Fruit fly (Drosophila melanogaster) whole organism, embryonic: ENCODE measurements around the gene SCCRO.

ENCODE experiments used
- Asciz ChIP-seq: fragments of 200-800 bp; sonication (Bioruptor generic); optimal IDR thresholded peaks from 2 replicates; lab custom pipeline; 2017; ENCODE audit warnings: missing biosample characterization, mild to moderate bottlenecking, missing genetic modification characterization, missing genetic modification reagents
- BEAF-32 ChIP-seq: fragments of 200-800 bp; sonication (Bioruptor generic); optimal IDR thresholded peaks from 3 replicates; lab custom pipeline; 2017; ENCODE audit warnings: missing biosample characterization, missing genetic modification characterization, mild to moderate bottlenecking, moderate library complexity, missing genetic modification reagents
- CG10366 ChIP-seq: fragments of 200-800 bp; sonication (Bioruptor generic); IDR thresholded peaks from 2 replicates; pipeline ENCODE4 v1.3.6; 2022; ENCODE audit warnings: missing biosample characterization, missing genetic modification characterization
- CG11085 ChIP-seq: fragments of 200-800 bp; sonication (Bioruptor generic); IDR thresholded peaks from 2 replicates; pipeline ENCODE4 v1.3.6; 2022; ENCODE audit warnings: missing biosample characterization, missing genetic modification characterization
- CG11398 ChIP-seq: fragments of 200-800 bp; sonication (Bioruptor generic); optimal IDR thresholded peaks from 2 replicates; lab custom pipeline; 2016; ENCODE audit warnings: missing biosample characterization, missing genetic modification characterization
- CG11560 ChIP-seq: fragments of 200-800 bp; sonication (Bioruptor generic); IDR thresholded peaks from 3 replicates; pipeline ENCODE4 v1.3.6; 2022; ENCODE audit warnings: missing biosample characterization, missing genetic modification characterization
- CG15011 ChIP-seq: fragments of 200-800 bp; sonication (Bioruptor generic); optimal IDR thresholded peaks from 3 replicates; lab custom pipeline; 2018; ENCODE audit warnings: missing biosample characterization, mild to moderate bottlenecking, missing genetic modification characterization
- CG1529 ChIP-seq: fragments of 200-800 bp; sonication (Bioruptor generic); optimal IDR thresholded peaks from 3 replicates; lab custom pipeline; 2018; ENCODE audit warnings: missing biosample characterization, missing genetic modification characterization
- CG15696 ChIP-seq: fragments of 200-800 bp; sonication (Bioruptor generic); optimal IDR thresholded peaks from 2 replicates; lab custom pipeline; 2019; ENCODE audit warnings: missing biosample characterization, mild to moderate bottlenecking, missing genetic modification characterization, moderate library complexity
- CG1647 ChIP-seq: fragments of 200-800 bp; sonication (Bioruptor generic); optimal IDR thresholded peaks from 3 replicates; lab custom pipeline; 2016; ENCODE audit warnings: missing biosample characterization, missing genetic modification characterization
- CG18599 ChIP-seq: fragments of 200-800 bp; sonication (Bioruptor generic); optimal IDR thresholded peaks from 3 replicates; lab custom pipeline; 2017; ENCODE audit warnings: missing biosample characterization, missing genetic modification characterization, mild to moderate bottlenecking, moderate library complexity, missing genetic modification reagents
- CG2120 ChIP-seq: fragments of 200-800 bp; sonication (Bioruptor generic); optimal IDR thresholded peaks from 3 replicates; lab custom pipeline; 2016; ENCODE audit warnings: missing biosample characterization, missing genetic modification characterization
- CG3065 ChIP-seq: fragments of 200-800 bp; sonication (Bioruptor generic); optimal IDR thresholded peaks from 2 replicates; lab custom pipeline; 2016; ENCODE audit warnings: missing biosample characterization, missing genetic modification characterization
- CG6813 ChIP-seq: fragments of 200-800 bp; sonication (Bioruptor generic); optimal IDR thresholded peaks from 2 replicates; lab custom pipeline; 2017; ENCODE audit warnings: missing biosample characterization, missing genetic modification characterization, mild to moderate bottlenecking, moderate library complexity, missing genetic modification reagents
- CG6854 ChIP-seq: fragments of 200-800 bp; sonication (Bioruptor generic); optimal IDR thresholded peaks from 3 replicates; lab custom pipeline; 2017; ENCODE audit warnings: missing biosample characterization, mild to moderate bottlenecking, missing genetic modification characterization
- CG8290 ChIP-seq, 3 experiments: fragments of 200-800 bp; sonication (Bioruptor generic); optimal IDR thresholded peaks; 2 replicates each; lab custom pipeline; 2016 to 2019; ENCODE audit warnings: missing biosample characterization in 3 of 3, missing genetic modification characterization in 3 of 3, mild to moderate bottlenecking in 2 of 3, moderate library complexity in 1 of 3
- CrebB ChIP-seq: fragments of 200-800 bp; sonication (Bioruptor generic); optimal IDR thresholded peaks from 3 replicates; lab custom pipeline; 2018; ENCODE audit warnings: missing biosample characterization, mild to moderate bottlenecking, missing genetic modification characterization
- D19B ChIP-seq: fragments of 200-800 bp; sonication (Bioruptor generic); optimal IDR thresholded peaks from 2 replicates; lab custom pipeline; 2017; ENCODE audit warnings: missing biosample characterization, mild to moderate bottlenecking, missing genetic modification characterization
- Dip3 ChIP-seq: fragments of 200-800 bp; sonication (Bioruptor generic); optimal IDR thresholded peaks from 3 replicates; lab custom pipeline; 2016; ENCODE audit warnings: missing biosample characterization, missing genetic modification characterization
- Fer3 ChIP-seq: fragments of 200-800 bp; sonication (Bioruptor generic); optimal IDR thresholded peaks from 2 replicates; lab custom pipeline; 2018; ENCODE audit warnings: missing biosample characterization, mild to moderate bottlenecking, missing genetic modification characterization, moderate library complexity
- Hmr ChIP-seq: fragments of 200-800 bp; sonication (Bioruptor generic); optimal IDR thresholded peaks from 3 replicates; lab custom pipeline; 2017; ENCODE audit warnings: mild to moderate bottlenecking, missing biosample characterization, missing genetic modification reagents, missing genetic modification characterization
- Max ChIP-seq: fragments of 200-800 bp; sonication (Bioruptor generic); optimal IDR thresholded peaks from 2 replicates; lab custom pipeline; 2016; ENCODE audit warnings: missing biosample characterization, mild to moderate bottlenecking, missing genetic modification characterization
- Med ChIP-seq: fragments of 200-800 bp; sonication (Bioruptor generic); peaks from one replicate; lab custom pipeline; 2016; ENCODE audit warnings: missing biosample characterization, missing genetic modification characterization, mild to moderate bottlenecking, inconsistent platforms, moderate library complexity
- Myb ChIP-seq: fragments of 200-800 bp; sonication (Bioruptor generic); optimal IDR thresholded peaks from 2 replicates; lab custom pipeline; 2016; ENCODE audit warnings: missing biosample characterization, missing genetic modification characterization
- Opbp ChIP-seq: fragments of 200-800 bp; sonication (Bioruptor generic); IDR thresholded peaks from 3 replicates; pipeline ENCODE4 v1.3.6; 2022; ENCODE audit warnings: missing biosample characterization, missing genetic modification characterization; ENCODE audit not compliant: partially characterized antibody
- Spps ChIP-seq: fragments of 200-800 bp; sonication (Bioruptor generic); optimal IDR thresholded peaks from 2 replicates; lab custom pipeline; 2018; ENCODE audit warnings: missing biosample characterization, mild to moderate bottlenecking, missing genetic modification characterization
- ash1 ChIP-seq: fragments of 200-800 bp; sonication (Bioruptor generic); optimal IDR thresholded peaks from 2 replicates; lab custom pipeline; 2018; ENCODE audit warnings: missing biosample characterization, mild to moderate bottlenecking, missing genetic modification characterization
- bcd ChIP-seq: fragments of 200-800 bp; sonication (Bioruptor generic); optimal IDR thresholded peaks from 2 replicates; lab custom pipeline; 2017; ENCODE audit warnings: missing biosample characterization, mild to moderate bottlenecking, missing genetic modification characterization
- cg ChIP-seq: fragments of 200-800 bp; sonication (Bioruptor generic); optimal IDR thresholded peaks from 3 replicates; lab custom pipeline; 2019; ENCODE audit warnings: missing biosample characterization, mild to moderate bottlenecking, missing genetic modification characterization, moderate library complexity
- ci ChIP-seq: fragments of 200-800 bp; sonication (Bioruptor generic); IDR thresholded peaks from 3 replicates; pipeline ENCODE4 v1.3.6; 2022; ENCODE audit warnings: missing biosample characterization, missing genetic modification characterization
- dimm ChIP-seq: fragments of 200-800 bp; sonication (Bioruptor generic); IDR thresholded peaks from 2 replicates; pipeline ENCODE4 v1.3.6; 2022; ENCODE audit warnings: missing biosample characterization, missing genetic modification characterization
- dmrt99B ChIP-seq: fragments of 200-800 bp; sonication (Bioruptor generic); optimal IDR thresholded peaks from 2 replicates; lab custom pipeline; 2018; ENCODE audit warnings: missing biosample characterization, mild to moderate bottlenecking, missing genetic modification characterization, moderate library complexity
- emc ChIP-seq: fragments of 200-800 bp; sonication (Bioruptor generic); optimal IDR thresholded peaks from 2 replicates; lab custom pipeline; 2016; ENCODE audit warnings: missing biosample characterization, missing genetic modification characterization
- gcm2 ChIP-seq: fragments of 200-800 bp; sonication (Bioruptor generic); optimal IDR thresholded peaks from 2 replicates; lab custom pipeline; 2016; ENCODE audit warnings: missing biosample characterization, missing genetic modification characterization
- gt ChIP-seq: fragments of 200-800 bp; sonication (Bioruptor generic); IDR thresholded peaks from 2 replicates; pipeline ENCODE4 v1.3.6; 2022; ENCODE audit warnings: missing biosample characterization, missing genetic modification characterization
- kay ChIP-seq: fragments of 200-800 bp; sonication (Bioruptor generic); optimal IDR thresholded peaks from 2 replicates; lab custom pipeline; 2016; ENCODE audit warnings: missing biosample characterization, missing genetic modification characterization
- ken ChIP-seq: fragments of 200-800 bp; sonication (Bioruptor generic); IDR thresholded peaks from 3 replicates; pipeline ENCODE4 v1.3.6; 2022; ENCODE audit warnings: missing biosample characterization, missing genetic modification characterization
- lab ChIP-seq: fragments of 200-800 bp; sonication (Bioruptor generic); optimal IDR thresholded peaks from 3 replicates; lab custom pipeline; 2017; ENCODE audit warnings: missing biosample characterization, missing genetic modification characterization, mild to moderate bottlenecking, moderate library complexity, missing genetic modification reagents
- nerfin-2 ChIP-seq: fragments of 200-800 bp; sonication (Bioruptor generic); IDR thresholded peaks from 2 replicates; pipeline ENCODE4 v1.3.6; 2022; ENCODE audit warnings: missing biosample characterization, missing genetic modification characterization; ENCODE audit not compliant: partially characterized antibody
- odd ChIP-seq: fragments of 200-800 bp; sonication (Bioruptor generic); optimal IDR thresholded peaks from 2 replicates; lab custom pipeline; 2017; ENCODE audit warnings: missing biosample characterization, mild to moderate bottlenecking, missing genetic modification characterization
- shn ChIP-seq: fragments of 200-800 bp; sonication (Bioruptor generic); optimal IDR thresholded peaks from 3 replicates; lab custom pipeline; 2016; ENCODE audit warnings: missing biosample characterization, missing genetic modification characterization
- sob ChIP-seq: fragments of 200-800 bp; sonication (Bioruptor generic); IDR thresholded peaks from 2 replicates; pipeline ENCODE4 v1.3.6; 2022; ENCODE audit warnings: missing biosample characterization, missing genetic modification characterization
- sr ChIP-seq: fragments of 200-800 bp; sonication (Bioruptor generic); IDR thresholded peaks from 3 replicates; pipeline ENCODE4 v1.3.6; 2022; ENCODE audit warnings: missing biosample characterization, missing genetic modification characterization
- stwl ChIP-seq: fragments of 200-800 bp; sonication (Bioruptor generic); optimal IDR thresholded peaks from 3 replicates; lab custom pipeline; 2018; ENCODE audit warnings: missing biosample characterization, mild to moderate bottlenecking, missing genetic modification characterization, moderate library complexity
- tup ChIP-seq: fragments of 200-800 bp; sonication (Bioruptor generic); optimal IDR thresholded peaks from 2 replicates; lab custom pipeline; 2016; ENCODE audit warnings: missing biosample characterization, mild to moderate bottlenecking, missing genetic modification characterization, moderate library complexity
- unc-4 ChIP-seq: fragments of 200-800 bp; sonication (Bioruptor generic); IDR thresholded peaks from 2 replicates; pipeline ENCODE4 v1.3.6; 2022; ENCODE audit warnings: missing biosample characterization, missing genetic modification characterization; ENCODE audit not compliant: partially characterized antibody
- wek ChIP-seq: fragments of 200-800 bp; sonication (Bioruptor generic); optimal IDR thresholded peaks from 3 replicates; lab custom pipeline; 2018; ENCODE audit warnings: missing biosample characterization, mild to moderate bottlenecking, missing genetic modification characterization, moderate library complexity
- zf30C ChIP-seq: fragments of 200-800 bp; sonication (Bioruptor generic); optimal IDR thresholded peaks from 3 replicates; lab custom pipeline; 2018; ENCODE audit warnings: missing biosample characterization, mild to moderate bottlenecking, missing genetic modification characterization
- zfh1 ChIP-seq: fragments of 200-800 bp; sonication (Bioruptor generic); IDR thresholded peaks from 3 replicates; pipeline ENCODE4 v1.3.6; 2022; ENCODE audit warnings: missing biosample characterization, missing genetic modification characterization

Gene SCCRO

DNA sequence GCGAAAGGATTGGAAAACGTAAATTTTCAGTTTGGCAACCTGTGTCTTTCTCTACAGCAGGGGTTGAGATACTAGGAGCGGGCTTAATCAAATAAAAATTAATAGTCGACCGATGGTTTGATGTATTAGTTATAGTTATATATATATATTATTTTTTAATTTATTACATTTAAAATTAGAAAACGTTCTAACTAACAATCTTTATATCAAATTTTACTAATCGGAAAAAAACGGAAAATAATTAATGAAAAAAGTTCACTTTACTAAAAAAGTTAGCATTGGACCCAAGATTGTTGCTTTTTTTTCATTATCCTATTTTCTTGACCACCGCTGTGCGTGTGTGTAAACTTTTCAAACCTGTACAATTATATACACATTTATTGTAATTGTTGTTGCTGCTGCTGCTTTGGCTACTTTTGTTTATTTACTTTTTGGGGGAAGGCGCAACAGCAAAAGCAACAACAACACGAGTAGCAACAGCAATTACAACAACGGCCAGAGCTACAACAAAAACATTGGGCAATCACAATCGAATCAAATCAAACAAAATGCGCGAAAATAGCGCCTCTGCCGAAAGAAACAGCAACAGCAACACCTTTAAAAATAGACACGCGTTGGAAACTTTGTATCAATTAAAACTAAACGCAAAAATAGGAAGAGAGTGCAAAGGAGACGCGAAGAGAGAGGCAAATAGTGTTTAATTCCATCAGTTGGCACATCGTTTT is 29.5 kb downstream of the SCCRO start (continued):
- TF ChIP-seq Hmr (GFP tag; lab: Kevin White, UChicago) (peak; percentile 50), CG11085 (GFP tag; lab: Robert Waterston, UW) (no peak), shn (GFP tag; lab: Kevin White, UChicago) (no peak), CG3065 (GFP tag; lab: Kevin White, UChicago) (no peak), Max (GFP tag; lab: Kevin White, UChicago) (no peak), CG15011 (no peak), CG10366 (peak; percentile 23; the same call in 1 of the 2 replicates), wek (no peak), zf30C (GFP tag; lab: Kevin White, UChicago) (no peak), Dip3 (no peak), ash1 (GFP tag; lab: Kevin White, UChicago) (no peak), odd (GFP tag; lab: Kevin White, UChicago) (peak; percentile 62), Asciz (GFP tag; lab: Kevin White, UChicago) (peak; percentile 56), CG6854 (peak; percentile 17), kay (no peak), ken (GFP tag; lab: Robert Waterston, UW) (no peak), cg (GFP tag; lab: Kevin White, UChicago) (no peak), sob (GFP tag; lab: Robert Waterston, UW) (no peak), CG2120 (GFP tag; lab: Kevin White, UChicago) (peak; percentile 25), CG1529 (no peak), BEAF-32 (no peak), ci (peak; percentile 17; the same call in 1 of the 3 replicates), CrebB (tag; lab: Kevin White, UChicago) (no peak), Opbp (no peak), tup (GFP tag; lab: Kevin White, UChicago) (no peak), gt (GFP tag; lab: Robert Waterston, UW) (no peak), nerfin-2 (no peak), lab (GFP tag; lab: Kevin White, UChicago) (peak; percentile 70), CG11398 (GFP tag; lab: Kevin White, UChicago) (no peak), Spps (tag; lab: Kevin White, UChicago) (peak; percentile 24), stwl (no peak), gcm2 (GFP tag; lab: Kevin White, UChicago) (no peak), bcd (GFP tag; lab: Kevin White, UChicago) (peak; percentile 54), dimm (GFP tag; lab: Robert Waterston, UW) (no peak), dmrt99B (peak; percentile 73), emc (GFP tag; lab: Kevin White, UChicago) (no peak), zfh1 (GFP tag; lab: Robert Waterston, UW) (no peak), Fer3 (tag; lab: Kevin White, UChicago) (peak; percentile 64), sr (GFP tag; lab: Robert Waterston, UW) (no peak), Med (GFP tag; lab: Kevin White, UChicago) (peak; percentile 84), CG6813 (GFP tag; lab: Kevin White, UChicago) (peak; percentile 40), CG1647 (GFP tag; lab: Kevin White, UChicago) (no peak), CG11560 (tag; lab: Robert Waterston, UW) (no peak), Myb (no peak), D19B (peak; percentile 30), CG18599 (GFP tag; lab: Kevin White, UChicago) (peak; percentile 62), CG15696 (tag; lab: Kevin White, UChicago) (peak; percentile 26), CG8290 (GFP tag; optimal IDR thresholded peaks at IDR 0.05; lab: Kevin White, UChicago) (no peak), CG8290 (tag; optimal IDR thresholded peaks at IDR 0.05; lab: Kevin White, UChicago) (no peak), unc-4 (no peak)
